Fruit fly (Drosophila melanogaster): ENCODE measurements around the gene CG31917.

- TF ChIP-seq CG4404 (GFP tag; IDR thresholded peaks at IDR 0.05) (no peak), dan (GFP tag; IDR thresholded peaks at IDR 0.05) (no peak), hth (optimal IDR thresholded peaks at IDR 0.05) (no peak), run (tag; optimal IDR thresholded peaks at IDR 0.05) (no peak), CG17802 (tag; optimal IDR thresholded peaks at IDR 0.05) (no peak), CG7839 (tag; optimal IDR thresholded peaks at IDR 0.05) (no peak), Fer1 (GFP tag; optimal IDR thresholded peaks at IDR 0.05) (no peak), da (GFP tag; optimal IDR thresholded peaks at IDR 0.05) (no peak), CG31224 (GFP tag; IDR thresholded peaks at IDR 0.05) (no peak), jumu (GFP tag; optimal IDR thresholded peaks at IDR 0.05) (no peak), Xrp1 (GFP tag; IDR thresholded peaks at IDR 0.05) (no peak)
Measured at dm6 chr2L:5022602-5023001, 12.0 kb upstream of the CG31917 start.

All from whole organism, embryonic.